Worm (Caenorhabditis elegans): ENCODE data around the gene W08E12.8.

Gene W08E12.8

ce11 chrIV:3291977-3292561, at the start of gene W08E12.8:
Gene W08E12.8 (plus strand): TSS chrIV:3292371.
- TF ChIP-seq hmg-4 (GFP tag; optimal IDR thresholded peaks at IDR 0.05) (no peak), scrt-1 (GFP tag; IDR thresholded peaks at IDR 0.05) (no peak), tra-4 (tag; optimal IDR thresholded peaks at IDR 0.05) (no peak), hnd-1 (tag; optimal IDR thresholded peaks at IDR 0.05) (no peak), pes-1 (GFP tag; IDR thresholded peaks at IDR 0.05) (no peak), ama-1 (optimal IDR thresholded peaks at IDR 0.05) (no peak), B0310.2 (tag; optimal IDR thresholded peaks at IDR 0.05) (no peak), aly-1 (tag; optimal IDR thresholded peaks at IDR 0.05) (no peak), flt-1 (GFP tag; IDR thresholded peaks at IDR 0.05) (no peak), F13C5.2 (tag; optimal IDR thresholded peaks at IDR 0.05) (no peak), tbx-11 (GFP tag; IDR thresholded peaks at IDR 0.05) (no peak), sea-1 (GFP tag; conservative IDR thresholded peaks at IDR 0.05) (no peak), ceh-36 (tag; optimal IDR thresholded peaks at IDR 0.05) (no peak), ets-7 (tag; optimal IDR thresholded peaks at IDR 0.05) (no peak), ceh-13 (GFP tag; optimal IDR thresholded peaks at IDR 0.05) (no peak), hmbx-1 (tag; optimal IDR thresholded peaks at IDR 0.05) (no peak), tbx-37 (GFP tag; conservative IDR thresholded peaks at IDR 0.05) (no peak)

- TF ChIP-seq pes-1 (GFP tag; IDR thresholded peaks at IDR 0.05) = no peak
- no peak for TF ChIP-seq ets-7 (tag; optimal IDR thresholded peaks at IDR 0.05)
Observed at ce11 chrIV:3246873-3247272, 45.3 kb upstream of the W08E12.8 start.

- TF ChIP-seq hmg-4 (GFP tag; optimal IDR thresholded peaks at IDR 0.05) (no peak), hnd-1 (tag; optimal IDR thresholded peaks at IDR 0.05) (no peak), pes-1 (GFP tag; IDR thresholded peaks at IDR 0.05) (no peak), B0310.2 (tag; optimal IDR thresholded peaks at IDR 0.05) (no peak), tbx-11 (GFP tag; IDR thresholded peaks at IDR 0.05) (no peak)
Observed at ce11 chrIV:3250020-3250419, 42.2 kb upstream of the W08E12.8 start.

- TF ChIP-seq ceh-36 (tag; optimal IDR thresholded peaks at IDR 0.05) (no peak), pes-1 (GFP tag; IDR thresholded peaks at IDR 0.05) (no peak), flt-1 (GFP tag; IDR thresholded peaks at IDR 0.05) (no peak), ceh-13 (GFP tag; optimal IDR thresholded peaks at IDR 0.05) (no peak), B0310.2 (tag; optimal IDR thresholded peaks at IDR 0.05) (no peak), aly-1 (tag; optimal IDR thresholded peaks at IDR 0.05) (no peak), tra-4 (tag; optimal IDR thresholded peaks at IDR 0.05) (no peak), tbx-11 (GFP tag; IDR thresholded peaks at IDR 0.05) (no peak), F13C5.2 (tag; optimal IDR thresholded peaks at IDR 0.05) (no peak), tbx-37 (GFP tag; conservative IDR thresholded peaks at IDR 0.05) (no peak)
Observed at ce11 chrIV:3251551-3251950, 40.6 kb upstream of the W08E12.8 start.

- no peak for TF ChIP-seq ceh-36 (tag; optimal IDR thresholded peaks at IDR 0.05)
- TF ChIP-seq pes-1 (GFP tag; IDR thresholded peaks at IDR 0.05) = no peak
- no peak for TF ChIP-seq flt-1 (GFP tag; IDR thresholded peaks at IDR 0.05)
- TF ChIP-seq ceh-13 (GFP tag; optimal IDR thresholded peaks at IDR 0.05) = no peak
- no peak for TF ChIP-seq hmg-4 (GFP tag; optimal IDR thresholded peaks at IDR 0.05)
- TF ChIP-seq sea-1 (GFP tag; conservative IDR thresholded peaks at IDR 0.05) = no peak
- TF ChIP-seq tbx-11 (GFP tag; IDR thresholded peaks at IDR 0.05) = no peak
- no peak for TF ChIP-seq hmbx-1 (tag; optimal IDR thresholded peaks at IDR 0.05)
- TF ChIP-seq ets-7 (tag; optimal IDR thresholded peaks at IDR 0.05) = no peak
- TF ChIP-seq scrt-1 (GFP tag; IDR thresholded peaks at IDR 0.05) = no peak
- TF ChIP-seq aly-1 (tag; optimal IDR thresholded peaks at IDR 0.05) = no peak
- no peak for TF ChIP-seq tra-4 (tag; optimal IDR thresholded peaks at IDR 0.05)
- no peak for TF ChIP-seq tbx-37 (GFP tag; conservative IDR thresholded peaks at IDR 0.05)
- no peak for TF ChIP-seq hnd-1 (tag; optimal IDR thresholded peaks at IDR 0.05)
- TF ChIP-seq B0310.2 (tag; optimal IDR thresholded peaks at IDR 0.05) = no peak
Observed at ce11 chrIV:3252047-3252446, 40.1 kb upstream of the W08E12.8 start.

- TF ChIP-seq sea-1 (GFP tag; conservative IDR thresholded peaks at IDR 0.05) (no peak), hnd-1 (tag; optimal IDR thresholded peaks at IDR 0.05) (no peak), ets-7 (tag; optimal IDR thresholded peaks at IDR 0.05) (no peak), hmg-4 (GFP tag; optimal IDR thresholded peaks at IDR 0.05) (no peak), tbx-11 (GFP tag; IDR thresholded peaks at IDR 0.05) (no peak), tra-4 (tag; optimal IDR thresholded peaks at IDR 0.05) (no peak), ceh-13 (GFP tag; optimal IDR thresholded peaks at IDR 0.05) (no peak), aly-1 (tag; optimal IDR thresholded peaks at IDR 0.05) (no peak), F13C5.2 (tag; optimal IDR thresholded peaks at IDR 0.05) (no peak), tbx-37 (GFP tag; conservative IDR thresholded peaks at IDR 0.05) (no peak), scrt-1 (GFP tag; IDR thresholded peaks at IDR 0.05) (no peak)
Observed at ce11 chrIV:3254443-3254842, 37.7 kb upstream of the W08E12.8 start, which contains the start of gene dmd-9. Gene dmd-9 (minus strand): TSS chrIV:3254543.

- TF ChIP-seq tbx-37 (GFP tag; conservative IDR thresholded peaks at IDR 0.05) (no peak), sea-1 (GFP tag; conservative IDR thresholded peaks at IDR 0.05) (no peak)
Observed at ce11 chrIV:3256866-3257265, 35.3 kb upstream of the W08E12.8 start.

ce11 chrIV:3258528-3258927, 33.6 kb upstream of the W08E12.8 start, which contains the start of gene T26C12.1:
Gene T26C12.1 (plus strand): TSS chrIV:3258910.
- no peak for TF ChIP-seq B0310.2 (tag; optimal IDR thresholded peaks at IDR 0.05)
- no peak for TF ChIP-seq scrt-1 (GFP tag; IDR thresholded peaks at IDR 0.05)
- no peak for TF ChIP-seq sea-1 (GFP tag; conservative IDR thresholded peaks at IDR 0.05)
- no peak for TF ChIP-seq tbx-37 (GFP tag; conservative IDR thresholded peaks at IDR 0.05)
- TF ChIP-seq aly-1 (tag; optimal IDR thresholded peaks at IDR 0.05) = no peak
- TF ChIP-seq ets-7 (tag; optimal IDR thresholded peaks at IDR 0.05) = no peak
- TF ChIP-seq ceh-36 (tag; optimal IDR thresholded peaks at IDR 0.05) = no peak
- no peak for TF ChIP-seq hnd-1 (tag; optimal IDR thresholded peaks at IDR 0.05)
- TF ChIP-seq F13C5.2 (tag; optimal IDR thresholded peaks at IDR 0.05) = no peak
- no peak for TF ChIP-seq flt-1 (GFP tag; IDR thresholded peaks at IDR 0.05)
